Worm (Caenorhabditis elegans) whole organism, mixed stage, embryonic: ENCODE data around the gene F17C11.12.

Experiments used
- ceh-43 ChIP-seq: fragments of 200-800 bp; sonication (Bioruptor generic); optimal IDR thresholded peaks from 2 replicates; lab custom pipeline; 2018; ENCODE audit warnings: mild to moderate bottlenecking, missing genetic modification characterization, moderate library complexity, missing compliant biosample characterization
- ces-1 ChIP-seq: fragments of 150-350 bp; optimal IDR thresholded peaks from 2 replicates; lab custom pipeline; 2014; ENCODE audit warnings: missing biosample characterization, missing genetic modification reagents, missing genetic modification characterization
- elt-3 ChIP-seq: fragments of 150-350 bp; optimal IDR thresholded peaks from 2 replicates; lab custom pipeline; 2014; ENCODE audit warnings: missing biosample characterization, missing genetic modification characterization
- ham-2 ChIP-seq: fragments of 200-800 bp; sonication (Bioruptor generic); optimal IDR thresholded peaks from 2 replicates; lab custom pipeline; 2018; ENCODE audit warnings: mild to moderate bottlenecking, missing genetic modification characterization, missing compliant biosample characterization
- nhr-28 ChIP-seq: fragments of 150-350 bp; optimal IDR thresholded peaks from 2 replicates; lab custom pipeline; 2014; ENCODE audit warnings: missing biosample characterization, missing genetic modification characterization
- pha-4 ChIP-seq: fragments of 150-350 bp; optimal IDR thresholded peaks from 2 replicates; lab custom pipeline; 2018; ENCODE audit warnings: missing biosample characterization, missing genetic modification reagents, missing genetic modification characterization
- sem-2 ChIP-seq: fragments of 200-800 bp; sonication (Bioruptor generic); optimal IDR thresholded peaks from 2 replicates; lab custom pipeline; 2018; ENCODE audit warnings: mild to moderate bottlenecking, missing genetic modification characterization, missing compliant biosample characterization

- TF ChIP-seq pha-4 (no peak), ceh-43 (GFP tag; lab: Kevin White, UChicago) (no peak), ces-1 (no peak), sem-2 (GFP tag; lab: Kevin White, UChicago) (no peak), elt-3 (no peak), nhr-28 (tag; lab: Kevin White, UChicago) (no peak), ham-2 (GFP tag; lab: Kevin White, UChicago) (no peak)
Measured at ce11 chrV:10932411-10932810, 4.3 kb downstream of the F17C11.12 start, which contains the start of gene F58B4.5.
